Fruit fly (Drosophila melanogaster) whole organism, embryonic: ENCODE measurements around the gene Tsr1.
A peak's percentile ranks its signal among the peaks of the same experiment; 100 is the strongest.

Source experiments
- ATbp ChIP-seq: fragments of 200-800 bp; sonication (Bioruptor generic); optimal IDR thresholded peaks from 2 replicates; lab custom pipeline; 2017; ENCODE audit warnings: missing biosample characterization, mild to moderate bottlenecking, missing genetic modification characterization, missing genetic modification reagents
- CG11247 ChIP-seq: fragments of 200-800 bp; sonication (Bioruptor generic); IDR thresholded peaks from 2 replicates; pipeline ENCODE4 v1.3.6; 2022; ENCODE audit warnings: missing biosample characterization, missing genetic modification characterization
- CG11723 ChIP-seq: fragments of 200-800 bp; sonication (Bioruptor generic); optimal IDR thresholded peaks from 2 replicates; lab custom pipeline; 2017; ENCODE audit warnings: missing biosample characterization, mild to moderate bottlenecking, missing genetic modification characterization
- CG12744 ChIP-seq: fragments of 200-800 bp; sonication (Bioruptor generic); optimal IDR thresholded peaks from 2 replicates; lab custom pipeline; 2016; ENCODE audit warnings: missing biosample characterization, missing genetic modification characterization
- CG13287 ChIP-seq: fragments of 200-800 bp; sonication (Bioruptor generic); IDR thresholded peaks from 2 replicates; pipeline ENCODE4 v1.3.6; 2022; ENCODE audit warnings: missing biosample characterization, missing genetic modification characterization; ENCODE audit not compliant: partially characterized antibody
- CG13424 ChIP-seq: fragments of 200-800 bp; sonication (Bioruptor generic); optimal IDR thresholded peaks from 2 replicates; lab custom pipeline; 2019; ENCODE audit warnings: missing biosample characterization, mild to moderate bottlenecking, missing genetic modification characterization, moderate library complexity
- CG13775 ChIP-seq: fragments of 200-800 bp; sonication (Bioruptor generic); optimal IDR thresholded peaks from 3 replicates; lab custom pipeline; 2017; ENCODE audit warnings: missing biosample characterization, mild to moderate bottlenecking, missing genetic modification characterization
- CG13894 ChIP-seq: fragments of 200-800 bp; sonication (Bioruptor generic); optimal IDR thresholded peaks from 3 replicates; lab custom pipeline; 2018; ENCODE audit warnings: missing biosample characterization, mild to moderate bottlenecking, missing genetic modification characterization, moderate library complexity
- CG14050 ChIP-seq: fragments of 200-800 bp; sonication (Bioruptor generic); IDR thresholded peaks from 3 replicates; pipeline ENCODE4 v1.3.6; 2022; ENCODE audit warnings: missing biosample characterization, missing genetic modification characterization
- CG14667 ChIP-seq: fragments of 200-800 bp; sonication (Bioruptor generic); IDR thresholded peaks from 2 replicates; pipeline ENCODE4 v1.3.6; 2022; ENCODE audit warnings: missing biosample characterization, missing genetic modification characterization
- CG18599 ChIP-seq: fragments of 200-800 bp; sonication (Bioruptor generic); optimal IDR thresholded peaks from 3 replicates; lab custom pipeline; 2017; ENCODE audit warnings: missing biosample characterization, missing genetic modification characterization, mild to moderate bottlenecking, moderate library complexity, missing genetic modification reagents
- CG2875 ChIP-seq: fragments of 200-800 bp; sonication (Bioruptor generic); optimal IDR thresholded peaks from 2 replicates; lab custom pipeline; 2017; ENCODE audit warnings: missing biosample characterization, mild to moderate bottlenecking, missing genetic modification characterization, missing genetic modification reagents
- CG30020 ChIP-seq: fragments of 200-800 bp; optimal IDR thresholded peaks from 2 replicates; lab custom pipeline; 2019; ENCODE audit warnings: missing biosample characterization, mild to moderate bottlenecking, missing genetic modification characterization, moderate library complexity
- CG3995 ChIP-seq: fragments of 200-800 bp; sonication (Bioruptor generic); optimal IDR thresholded peaks from 3 replicates; lab custom pipeline; 2016; ENCODE audit warnings: missing biosample characterization, missing genetic modification characterization
- CG4730 ChIP-seq: fragments of 200-800 bp; sonication (Bioruptor generic); IDR thresholded peaks from 2 replicates; pipeline ENCODE4 v1.3.6; 2022; ENCODE audit warnings: missing biosample characterization, missing genetic modification characterization
- CG7271 ChIP-seq: fragments of 200-800 bp; sonication (Bioruptor generic); optimal IDR thresholded peaks from 2 replicates; lab custom pipeline; 2018; ENCODE audit warnings: missing biosample characterization, mild to moderate bottlenecking, missing genetic modification characterization, moderate library complexity
- CG8089 ChIP-seq: fragments of 200-800 bp; sonication (Bioruptor generic); optimal IDR thresholded peaks from 3 replicates; lab custom pipeline; 2016; ENCODE audit warnings: missing biosample characterization, missing genetic modification characterization
- Dbx ChIP-seq: fragments of 200-800 bp; sonication (Bioruptor generic); IDR thresholded peaks from 3 replicates; pipeline ENCODE4 v1.3.6; 2022; ENCODE audit warnings: missing biosample characterization, missing genetic modification characterization
- Dip3 ChIP-seq: fragments of 200-800 bp; sonication (Bioruptor generic); optimal IDR thresholded peaks from 3 replicates; lab custom pipeline; 2016; ENCODE audit warnings: missing biosample characterization, missing genetic modification characterization
- Doc3 ChIP-seq: fragments of 200-800 bp; sonication (Bioruptor generic); IDR thresholded peaks from 3 replicates; pipeline ENCODE4 v1.3.6; 2022; ENCODE audit warnings: missing biosample characterization, missing genetic modification characterization; ENCODE audit not compliant: partially characterized antibody
- E2f2 ChIP-seq: fragments of 200-800 bp; sonication (Bioruptor generic); IDR thresholded peaks from 2 replicates; pipeline ENCODE4 v1.3.6; 2022; ENCODE audit warnings: missing biosample characterization, missing genetic modification characterization
- Ets97D ChIP-seq: fragments of 200-800 bp; sonication (Bioruptor generic); optimal IDR thresholded peaks from 3 replicates; lab custom pipeline; 2016; ENCODE audit warnings: missing biosample characterization, missing genetic modification characterization
- Fer2 ChIP-seq: fragments of 200-800 bp; sonication (Bioruptor generic); optimal IDR thresholded peaks from 2 replicates; lab custom pipeline; 2018; ENCODE audit warnings: missing biosample characterization, mild to moderate bottlenecking, missing genetic modification characterization, moderate library complexity
- Fer3 ChIP-seq: fragments of 200-800 bp; sonication (Bioruptor generic); optimal IDR thresholded peaks from 2 replicates; lab custom pipeline; 2018; ENCODE audit warnings: missing biosample characterization, mild to moderate bottlenecking, missing genetic modification characterization, moderate library complexity
- GATAe ChIP-seq: fragments of 200-800 bp; sonication (Bioruptor generic); conservative IDR thresholded peaks from 2 replicates; pipeline ENCODE4 v1.3.6; 2022; ENCODE audit warnings: missing biosample characterization, missing genetic modification characterization
- Gug ChIP-seq: fragments of 200-800 bp; sonication (Bioruptor generic); IDR thresholded peaks from 4 replicates; pipeline ENCODE4 v1.3.6; 2022; ENCODE audit warnings: missing biosample characterization, missing genetic modification characterization
- H15 ChIP-seq: fragments of 200-800 bp; sonication (Bioruptor generic); IDR thresholded peaks from 3 replicates; pipeline ENCODE4 v1.3.6; 2022; ENCODE audit warnings: missing biosample characterization, missing genetic modification characterization
- HmgZ ChIP-seq: fragments of 200-800 bp; sonication (Bioruptor generic); optimal IDR thresholded peaks from 2 replicates; lab custom pipeline; 2018; ENCODE audit warnings: missing biosample characterization, mild to moderate bottlenecking, missing genetic modification characterization
- Max ChIP-seq: fragments of 200-800 bp; sonication (Bioruptor generic); optimal IDR thresholded peaks from 2 replicates; lab custom pipeline; 2016; ENCODE audit warnings: missing biosample characterization, mild to moderate bottlenecking, missing genetic modification characterization
- Sin3A ChIP-seq: fragments of >200 bp; optimal IDR thresholded peaks from 2 replicates; lab custom pipeline; 2018
- ara ChIP-seq: fragments of 200-800 bp; sonication (Bioruptor generic); IDR thresholded peaks from 2 replicates; pipeline ENCODE4 v1.3.6; 2022; ENCODE audit warnings: missing biosample characterization, missing genetic modification characterization
- az2 ChIP-seq: fragments of 200-800 bp; sonication (Bioruptor generic); optimal IDR thresholded peaks from 3 replicates; lab custom pipeline; 2016; ENCODE audit warnings: missing biosample characterization, missing genetic modification characterization
- btn ChIP-seq: fragments of 200-800 bp; sonication (Bioruptor generic); optimal IDR thresholded peaks from 2 replicates; lab custom pipeline; 2016; ENCODE audit warnings: missing biosample characterization, missing genetic modification characterization
- fd3F ChIP-seq: fragments of 200-800 bp; sonication (Bioruptor generic); optimal IDR thresholded peaks from 2 replicates; lab custom pipeline; 2018; ENCODE audit warnings: missing biosample characterization, mild to moderate bottlenecking, missing genetic modification characterization, moderate library complexity
- fd64A ChIP-seq: fragments of 200-800 bp; sonication (Bioruptor generic); optimal IDR thresholded peaks from 3 replicates; lab custom pipeline; 2018; ENCODE audit warnings: missing biosample characterization, mild to moderate bottlenecking, missing genetic modification characterization
- hth ChIP-seq: fragments of >200 bp; optimal IDR thresholded peaks from 2 replicates; lab custom pipeline; 2017; ENCODE audit warnings: inconsistent platforms
- kah ChIP-seq: fragments of 200-800 bp; sonication (Bioruptor generic); optimal IDR thresholded peaks from 2 replicates; lab custom pipeline; 2018; ENCODE audit warnings: missing biosample characterization, mild to moderate bottlenecking, missing genetic modification characterization
- nerfin-2 ChIP-seq: fragments of 200-800 bp; sonication (Bioruptor generic); IDR thresholded peaks from 2 replicates; pipeline ENCODE4 v1.3.6; 2022; ENCODE audit warnings: missing biosample characterization, missing genetic modification characterization; ENCODE audit not compliant: partially characterized antibody
- oc ChIP-seq: fragments of 200-800 bp; sonication (Bioruptor generic); optimal IDR thresholded peaks from 2 replicates; lab custom pipeline; 2018; ENCODE audit warnings: missing biosample characterization, mild to moderate bottlenecking, missing genetic modification characterization, moderate library complexity
- org-1 ChIP-seq: fragments of 200-800 bp; sonication (Bioruptor generic); optimal IDR thresholded peaks from 2 replicates; lab custom pipeline; 2017; ENCODE audit warnings: missing biosample characterization, missing genetic modification characterization
- otp ChIP-seq: fragments of 200-800 bp; sonication (Bioruptor generic); IDR thresholded peaks from 3 replicates; pipeline ENCODE4, ENCODE4 v1.3.6; 2022; ENCODE audit warnings: missing biosample characterization, missing genetic modification characterization
- pan ChIP-seq, 4 experiments: fragments of >200 bp in 3 of 4; fragments of 200-800 bp in 1 of 4; sonication (Bioruptor generic) in 1 of 4; optimal IDR thresholded peaks in 3 of 4; IDR thresholded peaks in 1 of 4; 2 replicates each; pipeline versions ENCODE4 v1.3.6 to Lab custom; 2017 to 2022; ENCODE audit warnings: missing biosample characterization in 2 of 4, missing genetic modification characterization in 2 of 4, mixed read lengths in 1 of 4
- psq ChIP-seq: fragments of 200-800 bp; sonication (Bioruptor generic); optimal IDR thresholded peaks from 2 replicates; lab custom pipeline; 2017; ENCODE audit warnings: missing biosample characterization, missing genetic modification characterization
- ranshi ChIP-seq: fragments of 200-800 bp; sonication (Bioruptor generic); IDR thresholded peaks from 2 replicates; pipeline ENCODE4 v1.3.6; 2022; ENCODE audit warnings: missing biosample characterization, missing genetic modification characterization
- slp2 ChIP-seq: fragments of 200-800 bp; sonication (Bioruptor generic); optimal IDR thresholded peaks from 2 replicates; lab custom pipeline; 2016; ENCODE audit warnings: missing biosample characterization, missing genetic modification characterization
- ssp ChIP-seq: fragments of 200-800 bp; sonication (Bioruptor generic); IDR thresholded peaks from 2 replicates; pipeline ENCODE4 v1.3.6; 2022; ENCODE audit warnings: missing biosample characterization, missing genetic modification characterization
- vnd ChIP-seq: fragments of 200-800 bp; sonication (Bioruptor generic); IDR thresholded peaks from 3 replicates; pipeline ENCODE4 v1.3.6; 2022; ENCODE audit warnings: missing biosample characterization, missing genetic modification characterization; ENCODE audit not compliant: partially characterized antibody
- wek ChIP-seq: fragments of 200-800 bp; sonication (Bioruptor generic); optimal IDR thresholded peaks from 3 replicates; lab custom pipeline; 2018; ENCODE audit warnings: missing biosample characterization, mild to moderate bottlenecking, missing genetic modification characterization, moderate library complexity
- zf30C ChIP-seq: fragments of 200-800 bp; sonication (Bioruptor generic); optimal IDR thresholded peaks from 3 replicates; lab custom pipeline; 2018; ENCODE audit warnings: missing biosample characterization, mild to moderate bottlenecking, missing genetic modification characterization

Tsr1 gene

DNA sequence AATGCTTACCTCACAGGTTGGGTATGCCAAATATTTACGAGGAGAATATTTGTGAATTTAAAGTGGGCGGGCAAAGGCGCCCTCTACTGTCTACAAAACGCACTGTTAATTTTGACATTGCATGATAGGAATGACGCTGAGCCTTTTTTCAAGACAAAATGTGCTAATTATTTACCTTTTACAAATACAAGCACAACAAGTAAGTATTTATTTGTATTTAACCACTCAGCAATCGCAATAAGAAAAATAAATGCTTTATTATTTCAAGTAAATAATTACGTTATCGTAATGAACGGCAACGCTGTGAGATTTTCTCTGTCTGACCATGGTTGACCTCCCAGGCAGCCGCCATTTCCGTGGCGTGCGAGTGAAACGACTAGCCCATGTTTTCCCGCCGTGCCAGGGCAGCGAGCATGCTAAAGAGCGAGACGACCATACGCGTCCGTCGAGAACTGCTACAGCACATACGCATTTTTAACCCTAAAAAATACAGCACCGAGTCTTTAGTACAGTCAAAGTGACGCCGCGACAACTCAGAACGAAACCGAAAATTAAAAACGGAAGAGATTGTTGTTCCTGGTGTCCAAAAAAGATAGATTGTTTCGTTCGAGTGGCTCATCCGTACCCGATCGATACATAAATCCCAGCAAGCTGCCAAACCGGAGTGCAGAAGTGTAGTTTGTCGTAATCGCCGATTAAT, 49.2 kb upstream of the Tsr1 start, which contains the start of the genes CG12974 and pzg (continued):
- peak; percentile 71 for TF ChIP-seq nerfin-2 (GFP tag; lab: Robert Waterston, UW)
- TF ChIP-seq CG30020 (tag; lab: Kevin White, UChicago) = peak; percentile 80
- peak; percentile 38 for TF ChIP-seq kah (GFP tag; lab: Kevin White, UChicago)
- peak; percentile 91 for TF ChIP-seq Dbx (GFP tag; lab: Robert Waterston, UW)
- peak; percentile 82 for TF ChIP-seq Max (GFP tag; lab: Kevin White, UChicago)
- TF ChIP-seq ATbp (GFP tag; lab: Kevin White, UChicago) = peak; percentile 55
- TF ChIP-seq ranshi (GFP tag; lab: Robert Waterston, UW) = peak; percentile 61; the same call in 1 of the 2 replicates
- TF ChIP-seq CG2875 (GFP tag; lab: Kevin White, UChicago) = peak; percentile 49
- TF ChIP-seq fd3F (GFP tag; lab: Kevin White, UChicago) = peak; percentile 54
- peak; percentile 73 for TF ChIP-seq CG11247
- peak; percentile 75 for TF ChIP-seq CG13287
- TF ChIP-seq CG7271 (tag; lab: Kevin White, UChicago) = peak; percentile 64
- TF ChIP-seq CG13775 (GFP tag; lab: Kevin White, UChicago) = peak; percentile 94
- TF ChIP-seq btn (GFP tag; lab: Kevin White, UChicago) = no peak
- TF ChIP-seq pan (optimal IDR thresholded peaks at IDR 0.05; lab: Kevin White, UChicago) = no peak
- peak in 1 of 2 experiments; percentile 79 for TF ChIP-seq pan (GFP tag; optimal IDR thresholded peaks at IDR 0.05 in 1 of 2, IDR thresholded peaks at IDR 0.05 in 1 of 2)
- TF ChIP-seq CG11723 (GFP tag; lab: Kevin White, UChicago) = peak; percentile 8
- peak; percentile 87 for TF ChIP-seq H15 (GFP tag; lab: Robert Waterston, UW)
- no peak for TF ChIP-seq Doc3 (GFP tag; lab: Robert Waterston, UW)
- TF ChIP-seq CG14667 (GFP tag; lab: Robert Waterston, UW) = no peak
- peak; percentile 82 for TF ChIP-seq ara
- peak; percentile 97 for TF ChIP-seq Ets97D (GFP tag; lab: Kevin White, UChicago)
- peak; percentile 61 for TF ChIP-seq Fer2 (tag; lab: Kevin White, UChicago)
- peak; percentile 60 for TF ChIP-seq CG13894 (tag; lab: Kevin White, UChicago)
- TF ChIP-seq ssp (GFP tag; lab: Robert Waterston, UW) = peak; percentile 86
- TF ChIP-seq hth (lab: Kevin White, UChicago) = no peak
- TF ChIP-seq CG3995 (GFP tag; lab: Kevin White, UChicago) = peak; percentile 61
- no peak for TF ChIP-seq Gug
- peak; percentile 85 for TF ChIP-seq HmgZ (tag; lab: Kevin White, UChicago)
- TF ChIP-seq vnd (GFP tag; lab: Robert Waterston, UW) = peak; percentile 73
- TF ChIP-seq otp (GFP tag; lab: Robert Waterston, UW) = peak; percentile 62; the same call in 1 of the 3 replicates
- peak; percentile 56 for TF ChIP-seq CG14050 (GFP tag; lab: Robert Waterston, UW)
- TF ChIP-seq Sin3A (lab: Kevin White, UChicago) = peak; percentile 90
- peak; percentile 94 for TF ChIP-seq E2f2 (GFP tag; lab: Robert Waterston, UW)
- TF ChIP-seq CG18599 (GFP tag; lab: Kevin White, UChicago) = peak; percentile 69
- TF ChIP-seq wek (GFP tag; lab: Kevin White, UChicago) = peak; percentile 19
- TF ChIP-seq CG8089 = peak; percentile 80
- peak; percentile 22 for TF ChIP-seq fd64A
- peak; percentile 96 for TF ChIP-seq CG13424 (tag; lab: Kevin White, UChicago)
- peak; percentile 61 for TF ChIP-seq CG4730
- TF ChIP-seq zf30C (GFP tag; lab: Kevin White, UChicago) = no peak
- TF ChIP-seq psq (GFP tag; lab: Kevin White, UChicago) = no peak
- peak; percentile 55 for TF ChIP-seq CG12744 (GFP tag; lab: Kevin White, UChicago)
- peak; percentile 48 for TF ChIP-seq slp2 (GFP tag; lab: Kevin White, UChicago)
- peak; percentile 68 for TF ChIP-seq Fer3 (tag; lab: Kevin White, UChicago)
- no peak for TF ChIP-seq GATAe (GFP tag; lab: Robert Waterston, UW)
- peak; percentile 80 for TF ChIP-seq Dip3 (GFP tag; lab: Kevin White, UChicago)
- TF ChIP-seq az2 (GFP tag; lab: Kevin White, UChicago) = peak; percentile 45
- TF ChIP-seq org-1 (GFP tag; lab: Kevin White, UChicago) = peak; percentile 21
- TF ChIP-seq oc = no peak
